Fruit fly (Drosophila melanogaster) whole organism, prepupa: ENCODE measurements around the gene sbm.
A peak's percentile ranks its signal among the peaks of the same experiment; 100 is the strongest.

ENCODE experiments used
- Blimp-1 ChIP-seq: fragments of 200-800 bp; sonication (Bioruptor generic); optimal IDR thresholded peaks from 3 replicates; lab custom pipeline; 2017; ENCODE audit warnings: missing biosample characterization, missing genetic modification characterization, mild to moderate bottlenecking, moderate library complexity, missing genetic modification reagents
- CG10631 ChIP-seq: fragments of 200-800 bp; sonication (Bioruptor generic); optimal IDR thresholded peaks from 2 replicates; lab custom pipeline; 2016; ENCODE audit warnings: missing biosample characterization, missing genetic modification characterization
- CG10669 ChIP-seq: fragments of 200-800 bp; sonication (Bioruptor generic); optimal IDR thresholded peaks from 3 replicates; lab custom pipeline; 2018; ENCODE audit warnings: missing biosample characterization, mild to moderate bottlenecking, missing genetic modification characterization, moderate library complexity
- CG11294 ChIP-seq: fragments of 200-800 bp; sonication (Bioruptor generic); IDR thresholded peaks from 2 replicates; pipeline ENCODE4 v1.3.6; 2022; ENCODE audit warnings: missing biosample characterization, missing genetic modification characterization
- CG11762 ChIP-seq: fragments of 200-800 bp; sonication (Bioruptor generic); optimal IDR thresholded peaks from 3 replicates; lab custom pipeline; 2016; ENCODE audit warnings: missing biosample characterization, missing genetic modification characterization; ENCODE audit not compliant: insufficient read depth
- CG11902 ChIP-seq: fragments of 200-800 bp; sonication (Bioruptor generic); optimal IDR thresholded peaks from 3 replicates; lab custom pipeline; 2016; ENCODE audit warnings: missing biosample characterization, missing genetic modification characterization
- CG15336 ChIP-seq: fragments of 200-800 bp; sonication (Bioruptor generic); IDR thresholded peaks from 2 replicates; pipeline ENCODE4 v1.3.6; 2022; ENCODE audit warnings: missing biosample characterization, missing genetic modification characterization
- CG1621 ChIP-seq: fragments of 200-800 bp; sonication (Bioruptor generic); optimal IDR thresholded peaks from 3 replicates; lab custom pipeline; 2018; ENCODE audit warnings: missing biosample characterization, mild to moderate bottlenecking, missing genetic modification characterization
- CG16779 ChIP-seq: fragments of 200-800 bp; sonication (Bioruptor generic); optimal IDR thresholded peaks from 3 replicates; lab custom pipeline; 2017; ENCODE audit warnings: missing biosample characterization, mild to moderate bottlenecking, missing genetic modification characterization
- CG3032 ChIP-seq: fragments of 200-800 bp; optimal IDR thresholded peaks from 2 replicates; lab custom pipeline; 2019; ENCODE audit warnings: missing biosample characterization, mild to moderate bottlenecking, missing genetic modification characterization, moderate library complexity
- CG34406 ChIP-seq: fragments of 200-800 bp; sonication (Bioruptor generic); optimal IDR thresholded peaks from 3 replicates; lab custom pipeline; 2016; ENCODE audit warnings: missing biosample characterization, missing genetic modification characterization
- CG4318 ChIP-seq: fragments of 200-800 bp; sonication (Bioruptor generic); optimal IDR thresholded peaks from 3 replicates; lab custom pipeline; 2017; ENCODE audit warnings: missing biosample characterization, mild to moderate bottlenecking, missing genetic modification characterization
- CG6163 ChIP-seq: fragments of 200-800 bp; sonication (Bioruptor generic); IDR thresholded peaks from 3 replicates; pipeline ENCODE4 v1.3.6; 2022; ENCODE audit warnings: missing biosample characterization, missing genetic modification characterization
- CG6276 ChIP-seq: fragments of 200-800 bp; sonication (Bioruptor generic); optimal IDR thresholded peaks from 2 replicates; lab custom pipeline; 2017; ENCODE audit warnings: missing biosample characterization, mild to moderate bottlenecking, missing genetic modification characterization
- CG6792 ChIP-seq: fragments of 200-800 bp; sonication (Bioruptor generic); optimal IDR thresholded peaks from 3 replicates; lab custom pipeline; 2016; ENCODE audit warnings: missing biosample characterization, missing genetic modification characterization
- CG6808 ChIP-seq: fragments of 200-800 bp; sonication (Bioruptor generic); optimal IDR thresholded peaks from 3 replicates; lab custom pipeline; 2017; ENCODE audit warnings: missing biosample characterization, missing genetic modification characterization, mild to moderate bottlenecking, moderate library complexity, missing genetic modification reagents
- CG6854 ChIP-seq: fragments of 200-800 bp; sonication (Bioruptor generic); optimal IDR thresholded peaks from 2 replicates; lab custom pipeline; 2017; ENCODE audit warnings: missing biosample characterization, mild to moderate bottlenecking, missing genetic modification characterization
- CG7368 ChIP-seq: fragments of 200-800 bp; sonication (Bioruptor generic); optimal IDR thresholded peaks from 3 replicates; lab custom pipeline; 2016; ENCODE audit warnings: missing biosample characterization, missing genetic modification characterization
- CG8119 ChIP-seq: fragments of 200-800 bp; sonication (Bioruptor generic); IDR thresholded peaks from 3 replicates; pipeline ENCODE4 v1.3.6; 2022; ENCODE audit warnings: missing biosample characterization, missing genetic modification characterization
- CG8632 ChIP-seq: fragments of 200-800 bp; sonication (Bioruptor generic); optimal IDR thresholded peaks from 3 replicates; lab custom pipeline; 2016; ENCODE audit warnings: missing biosample characterization, missing genetic modification characterization
- CG9139 ChIP-seq: fragments of 200-800 bp; sonication (Bioruptor generic); optimal IDR thresholded peaks from 3 replicates; lab custom pipeline; 2017; ENCODE audit warnings: missing biosample characterization, mild to moderate bottlenecking, missing genetic modification characterization
- Eip75B ChIP-seq: fragments of 200-800 bp; sonication (Bioruptor generic); optimal IDR thresholded peaks from 3 replicates; lab custom pipeline; 2016; ENCODE audit warnings: missing biosample characterization, missing genetic modification characterization
- Eip78C ChIP-seq: fragments of 200-800 bp; sonication (Bioruptor generic); peaks from one replicate; lab custom pipeline; 2016; ENCODE audit warnings: missing biosample characterization, missing genetic modification characterization
- Ets21C ChIP-seq: fragments of 200-800 bp; sonication (Bioruptor generic); optimal IDR thresholded peaks from 3 replicates; lab custom pipeline; 2016; ENCODE audit warnings: missing biosample characterization, missing genetic modification characterization
- Gug ChIP-seq: fragments of 200-800 bp; sonication (Bioruptor generic); IDR thresholded peaks from 2 replicates; pipeline ENCODE4 v1.3.6; 2022; ENCODE audit warnings: missing biosample characterization, missing genetic modification characterization
- Hr38 ChIP-seq: sonication (Bioruptor generic); optimal IDR thresholded peaks from 2 replicates; lab custom pipeline; 2016; ENCODE audit warnings: missing biosample characterization, missing genetic modification characterization
- Hr39 ChIP-seq: fragments of 200-800 bp; sonication (Bioruptor generic); optimal IDR thresholded peaks from 2 replicates; lab custom pipeline; 2016; ENCODE audit warnings: missing biosample characterization, missing genetic modification characterization
- Lpt ChIP-seq: fragments of 200-800 bp; sonication (Bioruptor generic); optimal IDR thresholded peaks from 3 replicates; lab custom pipeline; 2016; ENCODE audit warnings: missing biosample characterization, missing genetic modification characterization
- Smox ChIP-seq: fragments of 200-800 bp; sonication (Bioruptor generic); optimal IDR thresholded peaks from 3 replicates; lab custom pipeline; 2016; ENCODE audit warnings: missing biosample characterization, missing genetic modification characterization
- Sox102F ChIP-seq: fragments of 200-800 bp; sonication (Bioruptor generic); optimal IDR thresholded peaks from 2 replicates; lab custom pipeline; 2016; ENCODE audit warnings: missing biosample characterization, mild to moderate bottlenecking, missing genetic modification characterization
- Sox14 ChIP-seq: fragments of 200-800 bp; sonication (Bioruptor generic); optimal IDR thresholded peaks from 3 replicates; lab custom pipeline; 2016; ENCODE audit warnings: missing biosample characterization, missing genetic modification characterization
- Sox15 ChIP-seq: fragments of 200-800 bp; sonication (Bioruptor generic); optimal IDR thresholded peaks from 3 replicates; lab custom pipeline; 2016; ENCODE audit warnings: missing biosample characterization, missing genetic modification characterization
- achi ChIP-seq: fragments of 200-800 bp; sonication (Bioruptor generic); optimal IDR thresholded peaks from 3 replicates; lab custom pipeline; 2016; ENCODE audit warnings: missing biosample characterization, missing genetic modification characterization
- dac ChIP-seq: fragments of 200-800 bp; sonication (Bioruptor generic); optimal IDR thresholded peaks from 2 replicates; lab custom pipeline; 2017; ENCODE audit warnings: missing biosample characterization, mild to moderate bottlenecking, missing genetic modification characterization
- eg ChIP-seq: fragments of 200-800 bp; sonication (Bioruptor generic); IDR thresholded peaks from 3 replicates; pipeline ENCODE4 v1.3.6; 2022; ENCODE audit warnings: missing biosample characterization, missing genetic modification characterization
- esn ChIP-seq: fragments of 200-800 bp; sonication (Bioruptor generic); optimal IDR thresholded peaks from 2 replicates; lab custom pipeline; 2016; ENCODE audit warnings: missing biosample characterization, mild to moderate bottlenecking, missing genetic modification characterization, moderate library complexity
- lz ChIP-seq: fragments of 200-800 bp; sonication (Bioruptor generic); optimal IDR thresholded peaks from 3 replicates; lab custom pipeline; 2016; ENCODE audit warnings: missing biosample characterization, missing genetic modification characterization
- net ChIP-seq: fragments of 200-800 bp; sonication (Bioruptor generic); optimal IDR thresholded peaks from 3 replicates; lab custom pipeline; 2016; ENCODE audit warnings: missing biosample characterization, missing genetic modification characterization
- salr ChIP-seq, 2 experiments: fragments of 200-800 bp; sonication (Bioruptor generic); optimal IDR thresholded peaks; 3 replicates each; lab custom pipeline; 2016 to 2018; ENCODE audit warnings: missing biosample characterization in 2 of 2, missing genetic modification characterization in 2 of 2, mild to moderate bottlenecking in 1 of 2
- spab ChIP-seq: fragments of 200-800 bp; sonication (Bioruptor generic); optimal IDR thresholded peaks from 2 replicates; lab custom pipeline; 2017; ENCODE audit warnings: missing biosample characterization, mild to moderate bottlenecking, missing genetic modification characterization, missing genetic modification reagents
- ss ChIP-seq, 2 experiments: fragments of 200-800 bp; sonication (Bioruptor generic); optimal IDR thresholded peaks; 2 replicates in 1 of 2; 3 replicates in 1 of 2; lab custom pipeline; 2017 to 2018; ENCODE audit warnings: mild to moderate bottlenecking in 2 of 2, missing biosample characterization in 2 of 2, missing genetic modification characterization in 2 of 2, moderate library complexity in 1 of 2
- svp ChIP-seq: fragments of 200-800 bp; sonication (Bioruptor generic); peaks from one replicate; lab custom pipeline; 2016; ENCODE audit warnings: missing biosample characterization, missing genetic modification characterization

The sbm gene

dm6 chrX:14588996-14589621 is 13.3 kb downstream of the sbm start:
- peak; percentile 18 for TF ChIP-seq svp (GFP tag; lab: Kevin White, UChicago)
- no peak for TF ChIP-seq spab (GFP tag; lab: Kevin White, UChicago)
- no peak for TF ChIP-seq Hr39 (GFP tag; lab: Kevin White, UChicago)
- TF ChIP-seq CG9139 (GFP tag; lab: Kevin White, UChicago): no peak
- TF ChIP-seq CG15336: 0 out of 2 replicates have a peak, but pooled peaks have one; percentile 18
- no peak for TF ChIP-seq Eip75B (GFP tag; lab: Kevin White, UChicago)

dm6 chrX:14588509-14588908 is 13.9 kb downstream of the sbm start:
- TF ChIP-seq achi (GFP tag; lab: Kevin White, UChicago) (no peak), CG7368 (no peak), CG16779 (tag; lab: Kevin White, UChicago) (no peak), CG11762 (GFP tag; lab: Kevin White, UChicago) (no peak), CG10669 (no peak), CG6163 (no peak), CG15336 (no peak), Lpt (no peak), Hr39 (GFP tag; lab: Kevin White, UChicago) (no peak), CG6854 (GFP tag; lab: Kevin White, UChicago) (no peak), Eip78C (no peak), Blimp-1 (GFP tag; lab: Kevin White, UChicago) (no peak), CG10631 (GFP tag; lab: Kevin White, UChicago) (no peak), spab (GFP tag; lab: Kevin White, UChicago) (no peak), lz (no peak), net (no peak)

- no peak for TF ChIP-seq Sox102F (GFP tag; lab: Kevin White, UChicago)
- no peak for TF ChIP-seq CG11902
- no peak for TF ChIP-seq CG8632
- no peak for TF ChIP-seq Smox
- TF ChIP-seq CG10631 (GFP tag; lab: Kevin White, UChicago): no peak
- no peak for TF ChIP-seq eg (GFP tag; lab: Robert Waterston, UW)
- TF ChIP-seq Sox15 (GFP tag; lab: Kevin White, UChicago): no peak
- TF ChIP-seq net: no peak
- no peak for TF ChIP-seq salr (GFP tag; optimal IDR thresholded peaks at IDR 0.05; lab: Kevin White, UChicago)
- TF ChIP-seq CG4318 (GFP tag; lab: Kevin White, UChicago): no peak
- TF ChIP-seq dac: no peak
- no peak for TF ChIP-seq ss (GFP tag; optimal IDR thresholded peaks at IDR 0.05; lab: Kevin White, UChicago)
Measured at dm6 chrX:14585263-14585662, 17.1 kb downstream of the sbm start.

dm6 chrX:14582784-14583699 is 19.3 kb downstream of the sbm start, which contains the start of the genes mRpS25 and nmdyn-D6:
TSS of gene mRpS25 (minus strand) at chrX:14582982.
TSS of gene nmdyn-D6 (plus strand) at chrX:14583677.
- TF ChIP-seq CG8119: peak; percentile 32; the same call in 1 of the 3 replicates
- TF ChIP-seq esn (GFP tag; lab: Kevin White, UChicago): peak; percentile 48
- peak; percentile 6 for TF ChIP-seq CG10669
- TF ChIP-seq lz: peak; percentile 46
- TF ChIP-seq CG6276: peak; percentile 5
- TF ChIP-seq CG1621 (tag; lab: Kevin White, UChicago): no peak
- TF ChIP-seq net: no peak
- TF ChIP-seq CG6792 (GFP tag; lab: Kevin White, UChicago): no peak
- TF ChIP-seq Eip78C: peak; percentile 68
- no peak for TF ChIP-seq Sox102F (GFP tag; lab: Kevin White, UChicago)
- TF ChIP-seq Ets21C (GFP tag; lab: Kevin White, UChicago): no peak
- TF ChIP-seq achi (GFP tag; lab: Kevin White, UChicago): peak; percentile 11
- peak; percentile 10 for TF ChIP-seq CG3032 (tag; lab: Kevin White, UChicago)
- TF ChIP-seq Blimp-1 (GFP tag; lab: Kevin White, UChicago): peak; percentile 60
- TF ChIP-seq Hr38 (GFP tag; lab: Kevin White, UChicago): no peak
- TF ChIP-seq CG34406 (GFP tag; lab: Kevin White, UChicago): peak; percentile 22
- TF ChIP-seq Gug: 0 out of 2 replicates have a peak, but pooled peaks have one; percentile 31
- peak; percentile 44; the same call in 1 of the 3 replicates for TF ChIP-seq eg (GFP tag; lab: Robert Waterston, UW)
- TF ChIP-seq salr (GFP tag; optimal IDR thresholded peaks at IDR 0.05; lab: Kevin White, UChicago): peak in 1 of 2 experiments; percentile 43
- TF ChIP-seq CG10631 (GFP tag; lab: Kevin White, UChicago): peak; percentile 64
- no peak for TF ChIP-seq CG11294 (GFP tag; lab: Robert Waterston, UW)
- peak; percentile 60 for TF ChIP-seq svp (GFP tag; lab: Kevin White, UChicago)
- TF ChIP-seq Hr39 (GFP tag; lab: Kevin White, UChicago): peak; percentile 41
- no peak for TF ChIP-seq CG6808 (GFP tag; lab: Kevin White, UChicago)
- TF ChIP-seq Sox14 (GFP tag; lab: Kevin White, UChicago): peak; percentile 3
